Fruit fly (Drosophila melanogaster) S2 (cell line): ENCODE results near the gene CG10063.

Experiments
- CG8478 ChIP-seq: fragments of >200 bp; optimal IDR thresholded peaks from 2 replicates; lab custom pipeline; 2018
- CTCF ChIP-seq, 2 experiments: fragments of >200 bp; optimal IDR thresholded peaks; 2 replicates each; lab custom pipeline; 2018

dm6 chr3L:6961992-6962570 is 10.2 kb downstream of the CG10063 start:
- TF ChIP-seq CTCF (optimal IDR thresholded peaks at IDR 0.05; lab: Kevin White, UChicago), result no peak
- no peak for TF ChIP-seq CG8478 (lab: Kevin White, UChicago)
